Worm (Caenorhabditis elegans) whole organism, midembryonic: ENCODE data around the gene hrpl-1.

Experiments
- flt-1 ChIP-seq: fragments of 200-800 bp; sonication (Bioruptor generic); IDR thresholded peaks from 2 replicates; pipeline ENCODE4 v1.3.6; 2022; ENCODE audit warnings: missing genetic modification characterization, missing compliant biosample characterization
- klf-2 ChIP-seq: fragments of 200-800 bp; sonication (Bioruptor generic); conservative IDR thresholded peaks from 2 replicates; pipeline ENCODE4 v1.3.6; 2022; ENCODE audit warnings: missing genetic modification reagents, missing genetic modification characterization, missing compliant biosample characterization
- med-1 ChIP-seq: sonication (generic microtip); optimal IDR thresholded peaks from 2 replicates; lab custom pipeline; 2017; ENCODE audit warnings: missing genetic modification characterization, mild to moderate bottlenecking, missing compliant biosample characterization, antibody characterized with exemption, missing genetic modification reagents; ENCODE audit not compliant: insufficient read depth
- ztf-23 ChIP-seq: fragments of 200-800 bp; sonication (Bioruptor generic); IDR thresholded peaks from 2 replicates; pipeline ENCODE4 v1.3.6; 2022; ENCODE audit warnings: missing genetic modification reagents, missing genetic modification characterization, missing compliant biosample characterization

ce11 chrII:6900708-6901107 lies 2.2 kb downstream of the hrpl-1 start:
- TF ChIP-seq med-1 (GFP tag; lab: Kevin White, UChicago): no peak
- no peak for TF ChIP-seq klf-2 (GFP tag; lab: Robert Waterston, UW)
- TF ChIP-seq ztf-23 (GFP tag; lab: Robert Waterston, UW): no peak
- no peak for TF ChIP-seq flt-1
